Worm (Caenorhabditis elegans) whole organism, L4 larva: Measurements from ENCODE around the gene R01E6.2.

Experiments used
- F37D6.2 ChIP-seq: sonication (generic microtip); optimal IDR thresholded peaks from 2 replicates; lab custom pipeline; 2016; ENCODE audit warnings: mild to moderate bottlenecking, missing genetic modification characterization, missing compliant biosample characterization
- R02D3.7 ChIP-seq: fragments of 150-350 bp; sonication (generic microtip); optimal IDR thresholded peaks from 3 replicates; lab custom pipeline; 2014; ENCODE audit warnings: missing biosample characterization, missing genetic modification characterization
- T20F7.1 ChIP-seq: fragments of 200-800 bp; sonication (Bioruptor generic); optimal IDR thresholded peaks from 2 replicates; lab custom pipeline; 2018; ENCODE audit warnings: mild to moderate bottlenecking, missing genetic modification characterization, missing compliant biosample characterization
- Y105C5A.15 ChIP-seq: fragments of 200-800 bp; sonication (Bioruptor generic); IDR thresholded peaks from 2 replicates; pipeline ENCODE4 v1.3.6; 2022; ENCODE audit warnings: missing genetic modification characterization, missing compliant biosample characterization
- Y75B8A.6 ChIP-seq: fragments of 200-800 bp; sonication (Bioruptor generic); IDR thresholded peaks from 2 replicates; pipeline ENCODE4 v1.3.6; 2022; ENCODE audit warnings: missing genetic modification reagents, missing genetic modification characterization, missing compliant biosample characterization
- ceh-28 ChIP-seq: fragments of 150-350 bp; optimal IDR thresholded peaks from 2 replicates; lab custom pipeline; 2014; ENCODE audit warnings: missing biosample characterization, missing genetic modification reagents, missing genetic modification characterization
- ces-1 ChIP-seq: fragments of 150-350 bp; sonication (generic microtip); optimal IDR thresholded peaks from 4 replicates; lab custom pipeline; 2014; ENCODE audit warnings: missing biosample characterization, missing genetic modification reagents, missing genetic modification characterization
- ctbp-1 ChIP-seq: fragments of 200-800 bp; sonication (Bioruptor generic); IDR thresholded peaks from 2 replicates; pipeline ENCODE4 v1.3.6; 2022; ENCODE audit warnings: missing genetic modification reagents, missing genetic modification characterization, missing compliant biosample characterization
- dmd-6 ChIP-seq: fragments of 200-800 bp; sonication (Bioruptor generic); IDR thresholded peaks from 2 replicates; pipeline ENCODE4 v1.3.6; 2022; ENCODE audit warnings: missing genetic modification reagents, missing genetic modification characterization, missing compliant biosample characterization
- dpl-1 ChIP-seq: fragments of 150-350 bp; optimal IDR thresholded peaks from 2 replicates; lab custom pipeline; 2014; ENCODE audit warnings: missing biosample characterization, missing genetic modification reagents, missing genetic modification characterization
- duxl-1 ChIP-seq: sonication (generic microtip); optimal IDR thresholded peaks from 2 replicates; lab custom pipeline; 2016; ENCODE audit warnings: mild to moderate bottlenecking, missing genetic modification characterization, moderate library complexity, missing compliant biosample characterization; ENCODE audit not compliant: poor library complexity
- dve-1 ChIP-seq: sonication (generic microtip); optimal IDR thresholded peaks from 2 replicates; lab custom pipeline; 2017; ENCODE audit warnings: antibody characterized with exemption, mild to moderate bottlenecking, missing genetic modification characterization, missing compliant biosample characterization; ENCODE audit not compliant: insufficient read depth
- egl-27 ChIP-seq: sonication (generic microtip); optimal IDR thresholded peaks from 3 replicates; lab custom pipeline; 2017; ENCODE audit warnings: missing biosample characterization, missing genetic modification reagents, missing genetic modification characterization
- egl-43 ChIP-seq: fragments of 200-800 bp; sonication (Bioruptor generic); IDR thresholded peaks from 2 replicates; pipeline ENCODE4 v1.3.6; 2022; ENCODE audit warnings: missing genetic modification reagents, missing genetic modification characterization, missing compliant biosample characterization
- gei-8 ChIP-seq: fragments of 200-800 bp; sonication (Bioruptor generic); optimal IDR thresholded peaks from 2 replicates; lab custom pipeline; 2018; ENCODE audit warnings: mild to moderate bottlenecking, missing genetic modification characterization, missing compliant biosample characterization
- hlh-11 ChIP-seq: fragments of 200-800 bp; sonication (Bioruptor generic); optimal IDR thresholded peaks from 2 replicates; lab custom pipeline; 2018; ENCODE audit warnings: mild to moderate bottlenecking, missing genetic modification characterization, missing compliant biosample characterization
- hlh-30 ChIP-seq: sonication (generic microtip); optimal IDR thresholded peaks from 2 replicates; lab custom pipeline; 2017; ENCODE audit warnings: antibody characterized with exemption, mild to moderate bottlenecking, missing genetic modification characterization, missing compliant biosample characterization; ENCODE audit not compliant: insufficient read depth
- hmg-1.1 ChIP-seq: fragments of 200-800 bp; sonication (Bioruptor generic); IDR thresholded peaks from 2 replicates; pipeline ENCODE4 v1.3.6; 2022; ENCODE audit warnings: missing genetic modification reagents, missing genetic modification characterization, missing compliant biosample characterization
- lin-1 ChIP-seq: fragments of 200-800 bp; sonication (Bioruptor generic); IDR thresholded peaks from 2 replicates; pipeline ENCODE4 v1.3.6; 2022; ENCODE audit warnings: missing genetic modification reagents, missing genetic modification characterization, missing compliant biosample characterization
- lin-29 ChIP-seq: fragments of 200-800 bp; sonication (Bioruptor generic); IDR thresholded peaks from 2 replicates; pipeline ENCODE4 v1.3.6; 2022; ENCODE audit warnings: missing genetic modification reagents, missing genetic modification characterization, missing compliant biosample characterization
- lin-38 ChIP-seq: fragments of 200-800 bp; sonication (Bioruptor generic); IDR thresholded peaks from 2 replicates; pipeline ENCODE4 v1.3.6; 2022; ENCODE audit warnings: missing genetic modification reagents, missing genetic modification characterization, missing compliant biosample characterization
- lsy-2 ChIP-seq, 2 experiments: fragments of 150-350 bp in 1 of 2; sonication (generic microtip) in 1 of 2; optimal IDR thresholded peaks; 2 replicates each; lab custom pipeline; 2014 to 2017; ENCODE audit warnings: missing biosample characterization in 2 of 2, missing genetic modification characterization in 2 of 2
- mdl-1 ChIP-seq, 2 experiments: fragments of 150-350 bp in 1 of 2; sonication (generic microtip) in 1 of 2; optimal IDR thresholded peaks; 2 replicates each; lab custom pipeline; 2014 to 2017; ENCODE audit warnings: missing biosample characterization in 2 of 2, missing genetic modification characterization in 2 of 2
- mes-2 ChIP-seq: sonication (generic microtip); optimal IDR thresholded peaks from 2 replicates; lab custom pipeline; 2016; ENCODE audit warnings: missing genotype, mild to moderate bottlenecking, missing genetic modification characterization, missing compliant biosample characterization; ENCODE audit not compliant: poor library complexity, severe bottlenecking
- mxl-2 ChIP-seq: fragments of 200-800 bp; sonication (Bioruptor generic); conservative IDR thresholded peaks from 2 replicates; pipeline ENCODE4 v1.3.6; 2022; ENCODE audit warnings: missing genetic modification reagents, missing genetic modification characterization, missing compliant biosample characterization
- mxl-3 ChIP-seq: fragments of 200-800 bp; sonication (Bioruptor generic); optimal IDR thresholded peaks from 2 replicates; lab custom pipeline; 2018; ENCODE audit warnings: mild to moderate bottlenecking, missing genetic modification characterization, missing compliant biosample characterization
- nhr-10 ChIP-seq: fragments of 150-350 bp; optimal IDR thresholded peaks from 2 replicates; lab custom pipeline; 2014; ENCODE audit warnings: missing biosample characterization, missing genetic modification characterization
- nhr-111 ChIP-seq: fragments of 200-800 bp; sonication (Bioruptor generic); optimal IDR thresholded peaks from 2 replicates; lab custom pipeline; 2018; ENCODE audit warnings: mild to moderate bottlenecking, missing genetic modification characterization, missing compliant biosample characterization
- nhr-6 ChIP-seq: fragments of 150-350 bp; optimal IDR thresholded peaks from 2 replicates; lab custom pipeline; 2014; ENCODE audit warnings: missing biosample characterization, missing genetic modification characterization
- nhr-77 ChIP-seq: fragments of 150-350 bp; optimal IDR thresholded peaks from 2 replicates; lab custom pipeline; 2014; ENCODE audit warnings: missing biosample characterization, missing genetic modification characterization
- php-3 ChIP-seq: fragments of 200-800 bp; sonication (Bioruptor generic); IDR thresholded peaks from 2 replicates; pipeline ENCODE4 v1.3.6; 2022; ENCODE audit warnings: missing genetic modification reagents, missing genetic modification characterization, missing compliant biosample characterization
- rbr-2 ChIP-seq: sonication (generic microtip); optimal IDR thresholded peaks from 2 replicates; lab custom pipeline; 2016; ENCODE audit warnings: missing genotype, missing genetic modification characterization, missing compliant biosample characterization
- set-16 ChIP-seq: fragments of 200-800 bp; sonication (Bioruptor generic); IDR thresholded peaks from 2 replicates; pipeline ENCODE4 v1.3.6; 2022; ENCODE audit warnings: missing genetic modification reagents, missing genetic modification characterization, missing compliant biosample characterization
- skn-1 ChIP-seq: fragments of 150-350 bp; optimal IDR thresholded peaks from 2 replicates; lab custom pipeline; 2014; ENCODE audit warnings: missing biosample characterization, missing genetic modification characterization
- snpc-1.2 ChIP-seq: fragments of 200-800 bp; sonication (Bioruptor generic); IDR thresholded peaks from 2 replicates; pipeline ENCODE4 v1.3.6; 2022; ENCODE audit warnings: missing genetic modification reagents, missing genetic modification characterization, missing compliant biosample characterization
- snpc-4 ChIP-seq: fragments of 150-350 bp; optimal IDR thresholded peaks from 2 replicates; lab custom pipeline; 2014; ENCODE audit warnings: missing biosample characterization, missing genetic modification characterization
- tra-1 ChIP-seq: fragments of 200-800 bp; sonication (Bioruptor generic); IDR thresholded peaks from 2 replicates; pipeline ENCODE4 v1.3.6; 2022; ENCODE audit warnings: missing genetic modification reagents, missing genetic modification characterization, missing compliant biosample characterization
- zfp-2 ChIP-seq: sonication (generic microtip); optimal IDR thresholded peaks from 2 replicates; lab custom pipeline; 2016; ENCODE audit warnings: mild to moderate bottlenecking, missing genetic modification characterization, missing compliant biosample characterization
- zip-11 ChIP-seq: fragments of 200-800 bp; sonication (Bioruptor generic); IDR thresholded peaks from 2 replicates; pipeline ENCODE4 v1.3.6; 2022; ENCODE audit warnings: missing genetic modification characterization, missing compliant biosample characterization
- ztf-11 ChIP-seq: fragments of 150-350 bp; optimal IDR thresholded peaks from 2 replicates; lab custom pipeline; 2014; ENCODE audit warnings: missing biosample characterization, missing genetic modification characterization

R01E6.2 gene

DNA sequence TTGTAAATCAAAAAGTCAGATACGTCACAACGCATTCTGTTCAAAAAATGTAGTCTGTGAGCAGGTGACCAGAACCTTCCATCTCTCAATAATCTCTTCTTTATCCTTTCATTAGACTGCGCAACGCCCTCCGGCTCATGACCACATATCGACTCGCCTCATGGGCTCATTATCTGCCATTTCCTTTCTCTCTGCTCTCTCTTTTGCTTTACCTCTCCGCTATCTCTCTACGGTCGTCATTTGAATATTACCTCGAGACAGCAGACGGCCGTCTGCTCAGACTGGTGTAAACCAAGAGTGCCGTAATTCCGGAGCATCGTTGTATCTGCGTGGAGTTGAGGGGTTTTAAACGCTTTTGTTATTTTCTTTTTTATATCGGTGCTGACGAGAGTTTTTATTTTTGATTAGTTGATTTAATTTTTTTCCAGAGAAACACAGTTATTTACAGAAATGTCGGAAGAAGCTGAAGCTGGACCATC, 31.7 kb upstream of the R01E6.2 start, which contains the start of gene bra-1:
Gene bra-1, plus strand, starts transcription at position 429 of the 479 bp plus-strand sequence.
- no peak for TF ChIP-seq tra-1
- TF ChIP-seq lin-1, result no peak
- no peak for TF ChIP-seq egl-27 (tag; lab: Kevin White, UChicago)
- TF ChIP-seq Y75B8A.6 (GFP tag; lab: Robert Waterston, UW), result no peak
- no peak for TF ChIP-seq zfp-2
- TF ChIP-seq hlh-11, result peak; percentile 54
- TF ChIP-seq dmd-6 (GFP tag; lab: Robert Waterston, UW), result peak; percentile 20; the same call in 1 of the 2 replicates
- peak in 1 of 2 experiments; percentile 22 for TF ChIP-seq mdl-1 (tag; optimal IDR thresholded peaks at IDR 0.05; lab: Kevin White, UChicago)
- no peak for TF ChIP-seq mxl-3 (GFP tag; lab: Kevin White, UChicago)
- peak; percentile 93 for TF ChIP-seq T20F7.1
- TF ChIP-seq egl-43 (GFP tag; lab: Robert Waterston, UW), result 0 out of 2 replicates have a peak, but pooled peaks have one; percentile 37
- TF ChIP-seq zip-11, result no peak
- TF ChIP-seq nhr-111 (GFP tag; lab: Kevin White, UChicago), result no peak
- TF ChIP-seq ctbp-1 (GFP tag; lab: Robert Waterston, UW), result no peak
- TF ChIP-seq duxl-1 (tag; lab: Kevin White, UChicago), result no peak
- no peak for TF ChIP-seq lin-29
- peak; percentile 43 for TF ChIP-seq mes-2
- no peak for TF ChIP-seq Y105C5A.15 (GFP tag; lab: Robert Waterston, UW)
- peak; percentile 90 for TF ChIP-seq hlh-30 (tag; lab: Kevin White, UChicago)
- TF ChIP-seq gei-8 (GFP tag; lab: Kevin White, UChicago), result no peak
- TF ChIP-seq skn-1 (tag; lab: Kevin White, UChicago), result no peak
- TF ChIP-seq snpc-4 (tag; lab: Kevin White, UChicago), result no peak
- TF ChIP-seq hmg-1.1 (GFP tag; lab: Robert Waterston, UW), result peak; percentile 45; the same call in 1 of the 2 replicates
- TF ChIP-seq ztf-11 (tag; lab: Kevin White, UChicago), result no peak
- peak; percentile 53 for TF ChIP-seq rbr-2 (tag; lab: Kevin White, UChicago)
- TF ChIP-seq lin-38 (GFP tag; lab: Robert Waterston, UW), result no peak
- TF ChIP-seq nhr-77 (tag; lab: Kevin White, UChicago), result no peak
- no peak for TF ChIP-seq set-16 (GFP tag; lab: Robert Waterston, UW)
- TF ChIP-seq ces-1, result no peak
- peak; percentile 73 for TF ChIP-seq nhr-6
- TF ChIP-seq php-3 (GFP tag; lab: Robert Waterston, UW), result no peak
- TF ChIP-seq F37D6.2, result peak; percentile 27
- no peak for TF ChIP-seq dpl-1
- TF ChIP-seq snpc-1.2 (GFP tag; lab: Robert Waterston, UW), result no peak
- TF ChIP-seq R02D3.7 (tag; lab: Kevin White, UChicago), result no peak
- no peak for TF ChIP-seq nhr-10 (tag; lab: Kevin White, UChicago)
- TF ChIP-seq lsy-2 (tag; optimal IDR thresholded peaks at IDR 0.05; lab: Kevin White, UChicago), result peak in 1 of 2 experiments; percentile 56
- TF ChIP-seq ceh-28 (tag; lab: Kevin White, UChicago), result no peak
- TF ChIP-seq mxl-2 (GFP tag; lab: Robert Waterston, UW), result no peak
- peak; percentile 64 for TF ChIP-seq dve-1 (tag; lab: Kevin White, UChicago)
